Worm (Caenorhabditis elegans) whole organism, L4 larva: ENCODE data around the gene R09E10.13.

Experiments
- F10B5.3 ChIP-seq: sonication (generic microtip); optimal IDR thresholded peaks from 2 replicates; lab custom pipeline; 2016; ENCODE audit warnings: mild to moderate bottlenecking, missing genetic modification characterization, missing compliant biosample characterization
- F49E8.2 ChIP-seq: sonication (generic microtip); optimal IDR thresholded peaks from 2 replicates; lab custom pipeline; 2016; ENCODE audit warnings: missing compliant biosample characterization, mild to moderate bottlenecking, missing genetic modification characterization, borderline replicate concordance
- R02D3.7 ChIP-seq: fragments of 150-350 bp; sonication (generic microtip); optimal IDR thresholded peaks from 3 replicates; lab custom pipeline; 2014; ENCODE audit warnings: missing biosample characterization, missing genetic modification characterization
- T20F7.1 ChIP-seq: fragments of 200-800 bp; sonication (Bioruptor generic); optimal IDR thresholded peaks from 2 replicates; lab custom pipeline; 2018; ENCODE audit warnings: mild to moderate bottlenecking, missing genetic modification characterization, missing compliant biosample characterization
- Y48G9A.11 ChIP-seq: fragments of 200-800 bp; sonication (Bioruptor generic); IDR thresholded peaks from 2 replicates; pipeline ENCODE4 v1.3.6; 2022; ENCODE audit warnings: missing genetic modification reagents, missing genetic modification characterization, missing compliant biosample characterization
- Y75B8A.6 ChIP-seq: fragments of 200-800 bp; sonication (Bioruptor generic); IDR thresholded peaks from 2 replicates; pipeline ENCODE4 v1.3.6; 2022; ENCODE audit warnings: missing genetic modification reagents, missing genetic modification characterization, missing compliant biosample characterization
- ZK546.5 ChIP-seq, 2 experiments: sonication (generic microtip); optimal IDR thresholded peaks; 2 replicates each; lab custom pipeline; 2017; ENCODE audit warnings: missing biosample characterization in 2 of 2, missing genetic modification characterization in 2 of 2
- aly-2 ChIP-seq: sonication (generic microtip); optimal IDR thresholded peaks from 2 replicates; lab custom pipeline; 2018; ENCODE audit warnings: missing biosample characterization, missing genetic modification characterization
- ama-1 ChIP-seq: fragments of 150-350 bp; optimal IDR thresholded peaks from 2 replicates; lab custom pipeline; 2014; ENCODE audit warnings: inconsistent platforms, mixed read lengths
- arid-1 ChIP-seq: fragments of 200-800 bp; sonication (Bioruptor generic); conservative IDR thresholded peaks from 2 replicates; pipeline ENCODE4 v1.3.6; 2022; ENCODE audit warnings: missing genetic modification reagents, missing genetic modification characterization, missing compliant biosample characterization
- attf-4 ChIP-seq: sonication (generic microtip); optimal IDR thresholded peaks from 3 replicates; lab custom pipeline; 2017; ENCODE audit warnings: missing biosample characterization, missing genetic modification characterization
- ceh-20 ChIP-seq: fragments of 200-800 bp; sonication (Bioruptor generic); IDR thresholded peaks from 2 replicates; pipeline ENCODE4 v1.3.6; 2022; ENCODE audit warnings: missing genetic modification reagents, missing genetic modification characterization, missing compliant biosample characterization
- ceh-32 ChIP-seq: sonication (generic microtip); optimal IDR thresholded peaks from 2 replicates; lab custom pipeline; 2016; ENCODE audit warnings: mild to moderate bottlenecking, missing genetic modification characterization, missing compliant biosample characterization; ENCODE audit not compliant: poor library complexity
- ceh-44 ChIP-seq: fragments of 200-800 bp; sonication (Bioruptor generic); IDR thresholded peaks from 2 replicates; pipeline ENCODE4 v1.3.6; 2022; ENCODE audit warnings: missing genetic modification reagents, missing genetic modification characterization, missing compliant biosample characterization
- ceh-62 ChIP-seq: sonication (generic microtip); optimal IDR thresholded peaks from 2 replicates; lab custom pipeline; 2017; ENCODE audit warnings: missing biosample characterization, missing genetic modification characterization
- ces-1 ChIP-seq: fragments of 150-350 bp; sonication (generic microtip); optimal IDR thresholded peaks from 4 replicates; lab custom pipeline; 2014; ENCODE audit warnings: missing biosample characterization, missing genetic modification reagents, missing genetic modification characterization
- daf-12 ChIP-seq: fragments of 150-350 bp; optimal IDR thresholded peaks from 2 replicates; lab custom pipeline; 2014; ENCODE audit warnings: missing biosample characterization, missing genetic modification reagents, missing genetic modification characterization
- daf-16 ChIP-seq, 3 experiments: sonication (generic microtip); optimal IDR thresholded peaks; 2 replicates each; lab custom pipeline; 2016 to 2017; ENCODE audit warnings: missing genetic modification characterization in 3 of 3, missing genetic modification reagents in 3 of 3, mild to moderate bottlenecking in 2 of 3, missing compliant biosample characterization in 2 of 3, missing biosample characterization in 1 of 3, moderate library complexity in 1 of 3
- daf-19 ChIP-seq: fragments of 200-800 bp; sonication (Bioruptor generic); conservative IDR thresholded peaks from 2 replicates; pipeline ENCODE4 v1.3.6; 2022; ENCODE audit warnings: missing genetic modification characterization, missing compliant biosample characterization
- dmd-8 ChIP-seq: fragments of 200-800 bp; sonication (Bioruptor generic); IDR thresholded peaks from 2 replicates; pipeline ENCODE4 v1.3.6; 2022; ENCODE audit warnings: missing genetic modification characterization, missing compliant biosample characterization
- fkh-10 ChIP-seq: fragments of 150-350 bp; optimal IDR thresholded peaks from 2 replicates; lab custom pipeline; 2014; ENCODE audit warnings: missing biosample characterization, missing genetic modification reagents, missing genetic modification characterization
- hif-1 ChIP-seq, 2 experiments: sonication (generic microtip); optimal IDR thresholded peaks; 2 replicates each; lab custom pipeline; 2016 to 2017; ENCODE audit warnings: missing compliant biosample characterization in 2 of 2, missing genetic modification characterization in 2 of 2, missing genetic modification reagents in 2 of 2, missing genotype in 2 of 2, mild to moderate bottlenecking in 1 of 2
- hlh-30 ChIP-seq: sonication (generic microtip); optimal IDR thresholded peaks from 2 replicates; lab custom pipeline; 2017; ENCODE audit warnings: antibody characterized with exemption, mild to moderate bottlenecking, missing genetic modification characterization, missing compliant biosample characterization; ENCODE audit not compliant: insufficient read depth
- hmg-1.1 ChIP-seq: fragments of 200-800 bp; sonication (Bioruptor generic); IDR thresholded peaks from 2 replicates; pipeline ENCODE4 v1.3.6; 2022; ENCODE audit warnings: missing genetic modification reagents, missing genetic modification characterization, missing compliant biosample characterization
- lin-1 ChIP-seq: fragments of 200-800 bp; sonication (Bioruptor generic); IDR thresholded peaks from 2 replicates; pipeline ENCODE4 v1.3.6; 2022; ENCODE audit warnings: missing genetic modification reagents, missing genetic modification characterization, missing compliant biosample characterization
- lin-15B ChIP-seq: fragments of 150-350 bp; sonication (generic microtip); optimal IDR thresholded peaks from 3 replicates; lab custom pipeline; 2014; ENCODE audit warnings: missing biosample characterization, missing genetic modification characterization
- lin-29 ChIP-seq: fragments of 200-800 bp; sonication (Bioruptor generic); IDR thresholded peaks from 2 replicates; pipeline ENCODE4 v1.3.6; 2022; ENCODE audit warnings: missing genetic modification reagents, missing genetic modification characterization, missing compliant biosample characterization
- lsy-2 ChIP-seq, 2 experiments: fragments of 150-350 bp in 1 of 2; sonication (generic microtip) in 1 of 2; optimal IDR thresholded peaks; 2 replicates each; lab custom pipeline; 2014 to 2017; ENCODE audit warnings: missing biosample characterization in 2 of 2, missing genetic modification characterization in 2 of 2
- madf-5 ChIP-seq, 2 experiments: fragments of 200-800 bp; sonication (Bioruptor generic); IDR thresholded peaks; 2 replicates each; pipeline ENCODE4 v1.3.6; 2022; ENCODE audit warnings: missing compliant biosample characterization in 2 of 2, missing genetic modification characterization in 2 of 2
- mdl-1 ChIP-seq, 2 experiments: fragments of 150-350 bp in 1 of 2; sonication (generic microtip) in 1 of 2; optimal IDR thresholded peaks; 2 replicates each; lab custom pipeline; 2014 to 2017; ENCODE audit warnings: missing biosample characterization in 2 of 2, missing genetic modification characterization in 2 of 2
- mep-1 ChIP-seq: fragments of 150-350 bp; sonication (generic microtip); optimal IDR thresholded peaks from 3 replicates; lab custom pipeline; 2014; ENCODE audit warnings: missing biosample characterization, missing genetic modification characterization
- nhr-10 ChIP-seq: fragments of 150-350 bp; optimal IDR thresholded peaks from 2 replicates; lab custom pipeline; 2014; ENCODE audit warnings: missing biosample characterization, missing genetic modification characterization
- nhr-111 ChIP-seq: fragments of 200-800 bp; sonication (Bioruptor generic); optimal IDR thresholded peaks from 2 replicates; lab custom pipeline; 2018; ENCODE audit warnings: mild to moderate bottlenecking, missing genetic modification characterization, missing compliant biosample characterization
- nhr-237 ChIP-seq: sonication (generic microtip); optimal IDR thresholded peaks from 2 replicates; lab custom pipeline; 2017; ENCODE audit warnings: missing biosample characterization, missing genetic modification characterization
- nhr-25 ChIP-seq: sonication (generic microtip); optimal IDR thresholded peaks from 2 replicates; lab custom pipeline; 2017; ENCODE audit warnings: missing genetic modification characterization, mild to moderate bottlenecking, missing compliant biosample characterization, antibody characterized with exemption, moderate library complexity, borderline replicate concordance; ENCODE audit not compliant: insufficient read depth
- nhr-28 ChIP-seq: fragments of 150-350 bp; optimal IDR thresholded peaks from 2 replicates; lab custom pipeline; 2014; ENCODE audit warnings: missing biosample characterization, missing genetic modification characterization
- nhr-48 ChIP-seq: sonication (generic microtip); optimal IDR thresholded peaks from 2 replicates; lab custom pipeline; 2016; ENCODE audit warnings: mild to moderate bottlenecking, missing genetic modification characterization, missing compliant biosample characterization
- nhr-6 ChIP-seq: fragments of 150-350 bp; optimal IDR thresholded peaks from 2 replicates; lab custom pipeline; 2014; ENCODE audit warnings: missing biosample characterization, missing genetic modification characterization
- nhr-77 ChIP-seq: fragments of 150-350 bp; optimal IDR thresholded peaks from 2 replicates; lab custom pipeline; 2014; ENCODE audit warnings: missing biosample characterization, missing genetic modification characterization
- php-3 ChIP-seq: fragments of 200-800 bp; sonication (Bioruptor generic); IDR thresholded peaks from 2 replicates; pipeline ENCODE4 v1.3.6; 2022; ENCODE audit warnings: missing genetic modification reagents, missing genetic modification characterization, missing compliant biosample characterization
- sdz-12 ChIP-seq: fragments of 200-800 bp; sonication (Bioruptor generic); optimal IDR thresholded peaks from 2 replicates; lab custom pipeline; 2018; ENCODE audit warnings: mild to moderate bottlenecking, missing genetic modification characterization, missing compliant biosample characterization
- set-16 ChIP-seq: fragments of 200-800 bp; sonication (Bioruptor generic); IDR thresholded peaks from 2 replicates; pipeline ENCODE4 v1.3.6; 2022; ENCODE audit warnings: missing genetic modification reagents, missing genetic modification characterization, missing compliant biosample characterization
- snpc-1.2 ChIP-seq: fragments of 200-800 bp; sonication (Bioruptor generic); IDR thresholded peaks from 2 replicates; pipeline ENCODE4 v1.3.6; 2022; ENCODE audit warnings: missing genetic modification reagents, missing genetic modification characterization, missing compliant biosample characterization
- spr-1 ChIP-seq: sonication (generic microtip); optimal IDR thresholded peaks from 2 replicates; lab custom pipeline; 2016; ENCODE audit warnings: mild to moderate bottlenecking, missing genetic modification characterization, missing compliant biosample characterization
- unc-130 ChIP-seq: sonication (generic microtip); optimal IDR thresholded peaks from 2 replicates; lab custom pipeline; 2016; ENCODE audit warnings: missing genetic modification reagents, missing genetic modification characterization, missing compliant biosample characterization
- zag-1 ChIP-seq: fragments of 150-350 bp; optimal IDR thresholded peaks from 2 replicates; lab custom pipeline; 2014; ENCODE audit warnings: missing biosample characterization, missing genetic modification characterization
- zfp-3 ChIP-seq: fragments of 200-800 bp; sonication (Bioruptor generic); conservative IDR thresholded peaks from 2 replicates; pipeline ENCODE4 v1.3.6; 2022; ENCODE audit warnings: missing genetic modification reagents, missing genetic modification characterization, missing compliant biosample characterization
- zip-11 ChIP-seq: fragments of 200-800 bp; sonication (Bioruptor generic); IDR thresholded peaks from 2 replicates; pipeline ENCODE4 v1.3.6; 2022; ENCODE audit warnings: missing genetic modification characterization, missing compliant biosample characterization
- zip-2 ChIP-seq: fragments of 150-350 bp; optimal IDR thresholded peaks from 2 replicates; lab custom pipeline; 2014; ENCODE audit warnings: missing biosample characterization, missing genetic modification characterization
- ztf-7 ChIP-seq: fragments of 150-350 bp; optimal IDR thresholded peaks from 2 replicates; lab custom pipeline; 2014; ENCODE audit warnings: missing biosample characterization, missing genetic modification characterization

The R09E10.13 gene

DNA sequence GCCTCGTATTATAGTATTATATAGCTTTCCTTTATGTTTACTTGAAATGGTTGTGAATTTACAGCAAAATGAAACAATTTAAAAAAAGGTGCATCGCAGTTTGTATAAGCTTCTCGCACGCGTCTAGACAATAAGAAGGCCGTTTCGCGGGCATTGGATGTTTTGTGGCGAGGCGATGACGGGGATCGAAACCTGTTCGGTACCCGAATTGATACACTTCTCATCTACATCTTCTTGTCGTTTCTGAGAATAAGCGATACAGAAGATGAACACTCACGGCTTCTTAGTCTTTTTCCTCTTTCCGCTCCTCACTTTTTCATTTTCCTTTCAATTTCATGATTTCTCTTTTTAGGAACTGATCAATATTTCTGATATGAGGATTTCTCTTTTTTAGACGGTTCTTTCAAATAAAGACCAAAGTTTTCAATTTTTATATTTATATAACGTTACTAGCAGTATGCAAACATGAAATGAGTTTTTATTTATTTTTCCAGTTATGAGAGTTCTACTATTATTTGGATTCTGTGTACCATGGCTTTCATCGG lies 49.2 kb downstream of the R09E10.13 start, which contains the start of gene F01G10.10 (continued):
- no peak for TF ChIP-seq zip-2 (tag; lab: Kevin White, UChicago)
- TF ChIP-seq dmd-8 (GFP tag; lab: Robert Waterston, UW), result 0 out of 2 replicates have a peak, but pooled peaks have one; percentile 4
- TF ChIP-seq ceh-32 (tag; lab: Kevin White, UChicago), result no peak
- no peak for TF ChIP-seq daf-12 (tag; lab: Kevin White, UChicago)
- TF ChIP-seq set-16 (GFP tag; lab: Robert Waterston, UW), result no peak
- no peak for TF ChIP-seq nhr-237 (tag; lab: Kevin White, UChicago)
- peak; percentile 5 for TF ChIP-seq spr-1 (tag; lab: Kevin White, UChicago)
- TF ChIP-seq arid-1, result 0 out of 2 replicates have a peak, but pooled peaks have one; percentile 60
- no peak for TF ChIP-seq nhr-10 (tag; lab: Kevin White, UChicago)
- TF ChIP-seq ces-1, result no peak
- no peak for TF ChIP-seq sdz-12
- TF ChIP-seq nhr-111 (GFP tag; lab: Kevin White, UChicago), result peak; percentile 13
- no peak for TF ChIP-seq lin-29
- no peak for TF ChIP-seq F10B5.3
- TF ChIP-seq ama-1 (lab: Kevin White, UChicago), result peak; percentile 59
- no peak for TF ChIP-seq hif-1 (tag; optimal IDR thresholded peaks at IDR 0.05; lab: Kevin White, UChicago)
- no peak for TF ChIP-seq lin-15B
- TF ChIP-seq daf-19 (GFP tag; lab: Robert Waterston, UW), result no peak
- TF ChIP-seq fkh-10 (GFP tag; lab: Kevin White, UChicago), result no peak
- peak in 1 of 2 experiments; percentile 16 for TF ChIP-seq mdl-1 (tag; optimal IDR thresholded peaks at IDR 0.05; lab: Kevin White, UChicago)
- no peak for TF ChIP-seq nhr-25 (tag; lab: Kevin White, UChicago)
- TF ChIP-seq daf-16 (GFP tag; optimal IDR thresholded peaks at IDR 0.05; lab: Kevin White, UChicago), result no peak
- TF ChIP-seq daf-16 (tag; optimal IDR thresholded peaks at IDR 0.05; lab: Kevin White, UChicago), result peak; percentile 12
- TF ChIP-seq nhr-48, result no peak
- TF ChIP-seq zfp-3 (GFP tag; lab: Robert Waterston, UW), result peak; percentile 85; the same call in 1 of the 2 replicates
- no peak for TF ChIP-seq ceh-20 (GFP tag; lab: Robert Waterston, UW)
- peak; percentile 40 for TF ChIP-seq mep-1 (tag; lab: Kevin White, UChicago)
- TF ChIP-seq zag-1 (tag; lab: Kevin White, UChicago), result no peak
- TF ChIP-seq Y75B8A.6 (GFP tag; lab: Robert Waterston, UW), result peak; percentile 3; the same call in 1 of the 2 replicates
- peak; percentile 40 for TF ChIP-seq T20F7.1 (GFP tag; lab: Kevin White, UChicago)
- TF ChIP-seq ztf-7 (tag; lab: Kevin White, UChicago), result no peak
- no peak for TF ChIP-seq R02D3.7
- no peak for TF ChIP-seq php-3
- no peak for TF ChIP-seq lin-1
- TF ChIP-seq ZK546.5 (tag; optimal IDR thresholded peaks at IDR 0.05; lab: Kevin White, UChicago), result no peak
- TF ChIP-seq unc-130 (GFP tag; lab: Kevin White, UChicago), result no peak
- no peak for TF ChIP-seq F49E8.2 (tag; lab: Kevin White, UChicago)
- TF ChIP-seq nhr-77 (tag; lab: Kevin White, UChicago), result no peak
- TF ChIP-seq nhr-28 (tag; lab: Kevin White, UChicago), result peak; percentile 13
- 0 out of 2 replicates have a peak, but pooled peaks have one; percentile 35 for TF ChIP-seq Y48G9A.11
- TF ChIP-seq zip-11, result no peak
- TF ChIP-seq hmg-1.1 (GFP tag; lab: Robert Waterston, UW), result no peak
- no peak for TF ChIP-seq lsy-2 (tag; optimal IDR thresholded peaks at IDR 0.05; lab: Kevin White, UChicago)
- TF ChIP-seq attf-4 (tag; lab: Kevin White, UChicago), result no peak
- TF ChIP-seq ceh-44 (GFP tag; lab: Robert Waterston, UW), result no peak
- TF ChIP-seq snpc-1.2 (GFP tag; lab: Robert Waterston, UW), result no peak
- TF ChIP-seq hlh-30 (tag; lab: Kevin White, UChicago), result no peak
- TF ChIP-seq nhr-6 (tag; lab: Kevin White, UChicago), result no peak
- TF ChIP-seq aly-2 (tag; lab: Kevin White, UChicago), result no peak
- TF ChIP-seq madf-5 (GFP tag; IDR thresholded peaks at IDR 0.05; lab: Robert Waterston, UW), result no peak
- TF ChIP-seq ceh-62 (tag; lab: Kevin White, UChicago), result no peak
